Worm (Caenorhabditis elegans) whole organism, L3 larva: ENCODE data around the gene Y47D7A.7.

ENCODE experiments used
- ceh-9 ChIP-seq: sonication (generic microtip); optimal IDR thresholded peaks from 2 replicates; lab custom pipeline; 2018; ENCODE audit warnings: missing biosample characterization, missing genetic modification characterization
- egl-27 ChIP-seq: sonication (generic microtip); optimal IDR thresholded peaks from 4 replicates; lab custom pipeline; 2017; ENCODE audit warnings: missing biosample characterization, missing genetic modification reagents, missing genetic modification characterization
- fkh-10 ChIP-seq: sonication (generic microtip); optimal IDR thresholded peaks from 2 replicates; lab custom pipeline; 2017; ENCODE audit warnings: missing biosample characterization, missing genetic modification reagents, missing genetic modification characterization
- fkh-2 ChIP-seq: fragments of 150-350 bp; optimal IDR thresholded peaks from 2 replicates; lab custom pipeline; 2014; ENCODE audit warnings: missing biosample characterization, missing genetic modification reagents, missing genetic modification characterization
- hmg-11 ChIP-seq: sonication (generic microtip); optimal IDR thresholded peaks from 2 replicates; lab custom pipeline; 2016; ENCODE audit warnings: missing genetic modification characterization, missing compliant biosample characterization
- lin-15B ChIP-seq: fragments of 150-350 bp; optimal IDR thresholded peaks from 2 replicates; lab custom pipeline; 2014; ENCODE audit warnings: missing biosample characterization, missing genetic modification characterization
- nhr-23 ChIP-seq: fragments of 150-350 bp; optimal IDR thresholded peaks from 2 replicates; lab custom pipeline; 2014; ENCODE audit warnings: missing biosample characterization, missing genetic modification reagents, missing genetic modification characterization
- nhr-77 ChIP-seq: fragments of 150-350 bp; optimal IDR thresholded peaks from 2 replicates; lab custom pipeline; 2014; ENCODE audit warnings: missing biosample characterization, missing genetic modification characterization
- unc-39 ChIP-seq: sonication (generic microtip); optimal IDR thresholded peaks from 4 replicates; lab custom pipeline; 2017; ENCODE audit warnings: missing biosample characterization, missing genetic modification characterization
- unc-62 ChIP-seq: fragments of 150-350 bp; sonication (generic microtip); optimal IDR thresholded peaks from 4 replicates; lab custom pipeline; 2014; ENCODE audit warnings: missing biosample characterization, missing genetic modification reagents, missing genetic modification characterization

ce11 chrV:4387402-4387801, 32.3 kb downstream of the Y47D7A.7 start, which contains the start of gene F13A2.9:
- TF ChIP-seq lin-15B (tag; lab: Kevin White, UChicago) (no peak), fkh-10 (GFP tag; lab: Kevin White, UChicago) (no peak), unc-39 (tag; lab: Kevin White, UChicago) (no peak), nhr-23 (tag; lab: Kevin White, UChicago) (no peak), nhr-77 (no peak), unc-62 (GFP tag; lab: Kevin White, UChicago) (no peak), hmg-11 (tag; lab: Kevin White, UChicago) (no peak), fkh-2 (tag; lab: Kevin White, UChicago) (no peak), ceh-9 (tag; lab: Kevin White, UChicago) (no peak), egl-27 (no peak)
